Fruit fly (Drosophila melanogaster): ENCODE results near the gene CG17378.

- TF ChIP-seq CG33213 (GFP tag; optimal IDR thresholded peaks at IDR 0.05) = no peak
- no peak for TF ChIP-seq CG9215 (GFP tag; IDR thresholded peaks at IDR 0.05)
- no peak for TF ChIP-seq CG16779 (GFP tag; IDR thresholded peaks at IDR 0.05)
- no peak for TF ChIP-seq CG13296 (GFP tag; optimal IDR thresholded peaks at IDR 0.05)
- TF ChIP-seq bsh (GFP tag; optimal IDR thresholded peaks at IDR 0.05) = no peak
- no peak for TF ChIP-seq shn (GFP tag; optimal IDR thresholded peaks at IDR 0.05)
- TF ChIP-seq Hmr (GFP tag; optimal IDR thresholded peaks at IDR 0.05) = no peak
- no peak for TF ChIP-seq CG18476 (GFP tag; optimal IDR thresholded peaks at IDR 0.05)
- TF ChIP-seq GATAe (GFP tag; conservative IDR thresholded peaks at IDR 0.05) = 0 out of 2 replicates have a peak, but pooled peaks have one; percentile 27
- TF ChIP-seq insv (GFP tag; optimal IDR thresholded peaks at IDR 0.05) = peak; percentile 95 to 98
These were observed 47.8 kb downstream of the CG17378 start, which contains the start of gene sens-2 for dm6 chr2L:6821631-6822030.
